Fruit fly (Drosophila melanogaster): ENCODE results near the gene CG43373.

The CG43373 gene

DNA sequence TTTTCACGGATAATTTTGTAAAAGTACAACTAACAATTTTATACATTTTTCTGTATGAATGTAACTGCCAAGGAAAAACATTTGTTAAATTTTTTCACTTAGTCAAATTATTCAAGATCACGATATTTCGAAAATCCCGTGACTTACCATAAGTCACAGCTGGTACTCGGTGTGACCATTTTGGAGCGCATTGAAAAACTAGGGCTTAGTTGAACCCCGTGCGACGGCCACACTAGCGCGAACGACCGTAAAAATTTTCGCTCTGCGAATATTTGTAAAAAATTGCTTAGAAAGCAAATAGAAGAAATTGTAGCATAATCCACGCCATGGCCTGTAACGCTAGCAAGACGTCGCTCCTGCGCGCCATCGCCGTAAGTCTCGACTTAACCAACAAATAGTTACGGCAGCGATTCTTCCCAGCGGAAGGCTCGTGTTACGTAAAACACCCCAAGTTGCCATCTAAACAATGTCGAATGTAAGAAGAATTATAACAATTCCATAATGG lies 41.0 kb upstream of the CG43373 start, which contains the start of gene UQCR-C2 (continued):
- TF ChIP-seq scrt (GFP tag; optimal IDR thresholded peaks at IDR 0.05) (no peak), esg (GFP tag; conservative IDR thresholded peaks at IDR 0.05) (no peak), CG7271 (tag; optimal IDR thresholded peaks at IDR 0.05) (no peak), Nf-YC (tag; optimal IDR thresholded peaks at IDR 0.05) (peak; percentile 29), CG9437 (GFP tag; optimal IDR thresholded peaks at IDR 0.05) (peak; percentile 84), br (optimal IDR thresholded peaks at IDR 0.05) (no peak), zfh2 (GFP tag; optimal IDR thresholded peaks at IDR 0.05) (no peak), pita (GFP tag; optimal IDR thresholded peaks at IDR 0.05) (no peak), Hmr (GFP tag; optimal IDR thresholded peaks at IDR 0.05) (peak; percentile 8), luna (GFP tag; optimal IDR thresholded peaks at IDR 0.05) (no peak), CG2199 (GFP tag; IDR thresholded peaks at IDR 0.05) (no peak), mld (GFP tag; IDR thresholded peaks at IDR 0.05; ENCODE audit: partially characterized antibody) (0 out of 3 replicates have a peak, but pooled peaks have one; percentile 16), CG6813 (GFP tag; optimal IDR thresholded peaks at IDR 0.05) (no peak), Poxn (GFP tag; IDR thresholded peaks at IDR 0.05) (no peak), CG43689 (GFP tag; IDR thresholded peaks at IDR 0.05) (no peak), CG13287 (GFP tag; IDR thresholded peaks at IDR 0.05; ENCODE audit: partially characterized antibody) (peak; percentile 19; the same call in 1 of the 2 replicates), CG6683 (GFP tag; optimal IDR thresholded peaks at IDR 0.05) (no peak), CG18599 (GFP tag; optimal IDR thresholded peaks at IDR 0.05) (no peak), CG31441 (GFP tag; IDR thresholded peaks at IDR 0.05) (peak; percentile 96), ash1 (GFP tag; optimal IDR thresholded peaks at IDR 0.05) (no peak), CG10274 (GFP tag; optimal IDR thresholded peaks at IDR 0.05) (no peak), Meics (GFP tag; optimal IDR thresholded peaks at IDR 0.05) (no peak), hb (GFP tag; IDR thresholded peaks at IDR 0.05; ENCODE audit: partially characterized antibody) (no peak), CG4854 (GFP tag; optimal IDR thresholded peaks at IDR 0.05) (no peak), CG14710 (tag; optimal IDR thresholded peaks at IDR 0.05) (peak; percentile 58), HmgZ (tag; optimal IDR thresholded peaks at IDR 0.05) (peak; percentile 75), CG10366 (GFP tag; IDR thresholded peaks at IDR 0.05) (no peak), CG13775 (GFP tag; optimal IDR thresholded peaks at IDR 0.05) (no peak), emc (GFP tag; optimal IDR thresholded peaks at IDR 0.05) (no peak), Taf1 (GFP tag; IDR thresholded peaks at IDR 0.05) (no peak), ttk (GFP tag; IDR thresholded peaks at IDR 0.05) (no peak), CG9817 (tag; optimal IDR thresholded peaks at IDR 0.05) (no peak), CG11093 (GFP tag; IDR thresholded peaks at IDR 0.05) (no peak), lmd (GFP tag; IDR thresholded peaks at IDR 0.05) (0 out of 2 replicates have a peak, but pooled peaks have one; percentile 6), HLHmδ (GFP tag; optimal IDR thresholded peaks at IDR 0.05) (no peak), tin (GFP tag; optimal IDR thresholded peaks at IDR 0.05) (no peak), kah (GFP tag; optimal IDR thresholded peaks at IDR 0.05) (no peak), CHES-1-like (GFP tag; optimal IDR thresholded peaks at IDR 0.05) (peak; percentile 38), CG11247 (GFP tag; IDR thresholded peaks at IDR 0.05) (no peak), CG9215 (GFP tag; IDR thresholded peaks at IDR 0.05) (no peak), CG12236 (GFP tag; optimal IDR thresholded peaks at IDR 0.05) (no peak), CG12219 (GFP tag; optimal IDR thresholded peaks at IDR 0.05) (no peak), Aef1 (GFP tag; IDR thresholded peaks at IDR 0.05) (no peak), Hmx (GFP tag; optimal IDR thresholded peaks at IDR 0.05) (no peak), hkb (optimal IDR thresholded peaks at IDR 0.05) (no peak), hkb (GFP tag; IDR thresholded peaks at IDR 0.05) (no peak), chn (GFP tag; optimal IDR thresholded peaks at IDR 0.05) (no peak), CG4404 (GFP tag; IDR thresholded peaks at IDR 0.05) (no peak), pzg (GFP tag; optimal IDR thresholded peaks at IDR 0.05) (peak; percentile 93), da (GFP tag; optimal IDR thresholded peaks at IDR 0.05) (no peak), Lhr (GFP tag; optimal IDR thresholded peaks at IDR 0.05) (peak; percentile 51), CrebB (tag; optimal IDR thresholded peaks at IDR 0.05) (no peak)
